Worm (Caenorhabditis elegans): Measurements from ENCODE around the gene sra-39.
A peak's percentile ranks its signal among the peaks of the same experiment; 100 is the strongest.

sra-39 gene

DNA sequence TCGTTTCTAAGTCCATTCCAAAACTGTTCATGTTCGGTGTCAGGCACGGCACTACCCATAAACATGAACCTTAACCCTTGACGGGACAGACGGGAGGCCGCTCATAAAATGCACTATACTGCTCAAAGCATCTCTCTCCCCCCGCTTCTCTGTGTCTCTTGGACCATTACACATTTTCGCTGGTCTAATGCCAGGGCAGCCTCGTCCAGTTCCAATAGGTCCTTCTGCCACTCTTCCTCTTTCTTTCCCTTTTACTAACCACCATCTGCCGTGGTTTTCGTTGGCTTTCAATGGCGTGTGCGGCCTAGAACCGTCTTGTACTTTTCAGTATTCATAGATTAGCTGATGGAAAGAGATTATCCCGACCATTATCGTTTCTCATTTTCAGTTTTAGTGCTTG is 44.9 kb upstream of the sra-39 start (continued):
- TF ChIP-seq dve-1 (tag; optimal IDR thresholded peaks at IDR 0.05; ENCODE audit: insufficient read depth) (no peak), egl-43 (GFP tag; IDR thresholded peaks at IDR 0.05) (peak; percentile 65), php-3 (GFP tag; IDR thresholded peaks at IDR 0.05) (0 out of 2 replicates have a peak, but pooled peaks have one; percentile 34), mes-2 (tag; optimal IDR thresholded peaks at IDR 0.05; ENCODE audit: poor library complexity, severe bottlenecking) (peak; percentile 14), Y5F2A.4 (GFP tag; optimal IDR thresholded peaks at IDR 0.05) (no peak)

DNA sequence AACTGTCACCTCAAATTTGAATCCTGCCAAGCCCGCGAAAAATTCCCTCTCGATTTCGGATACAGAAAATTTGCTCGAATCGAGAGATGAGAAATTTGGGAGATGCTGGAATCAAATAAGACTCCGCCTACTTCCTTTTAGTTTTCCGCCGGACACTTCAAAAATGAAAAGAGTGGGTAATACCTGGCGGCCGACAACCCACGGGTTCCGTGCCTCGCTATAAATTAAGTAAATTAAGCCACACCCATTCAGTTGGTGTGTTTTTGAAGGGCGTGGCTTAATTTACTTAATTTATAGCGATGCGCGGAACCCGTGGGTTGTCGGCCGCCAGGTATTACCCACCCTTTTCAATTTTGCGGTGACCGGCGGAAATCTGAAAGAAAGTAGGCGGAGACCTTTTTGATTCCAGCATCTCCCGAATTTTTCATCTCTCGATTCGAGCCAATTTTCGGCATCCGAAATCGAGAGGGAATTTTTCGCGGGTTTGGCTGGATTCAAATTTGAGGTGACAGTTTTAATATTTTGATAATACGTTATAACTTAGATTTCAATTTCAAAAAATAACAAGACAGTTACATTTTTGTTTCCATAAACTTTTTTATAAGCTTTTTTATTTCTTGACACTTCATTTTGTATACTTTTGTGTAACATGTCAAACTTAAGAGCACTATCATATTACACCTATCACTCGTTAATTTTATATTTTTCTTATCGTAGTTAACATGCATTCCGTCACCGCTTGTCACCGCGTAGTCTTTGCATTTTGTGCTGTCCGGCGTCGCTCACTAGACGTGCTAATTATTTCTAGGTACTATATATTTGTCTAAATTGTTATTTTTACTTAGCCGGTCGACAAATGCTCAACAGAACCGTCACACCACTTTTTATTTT is 43.7 kb upstream of the sra-39 start:
- TF ChIP-seq aha-1 (tag) (no peak), daf-16 (GFP tag; optimal IDR thresholded peaks at IDR 0.05) (peak in 1 of 2 experiments; percentile 9), daf-16 (tag; optimal IDR thresholded peaks at IDR 0.05) (peak; percentile 61), egl-43 (GFP tag; IDR thresholded peaks at IDR 0.05) (0 out of 2 replicates have a peak, but pooled peaks have one; percentile 29), unc-62 (GFP tag; optimal IDR thresholded peaks at IDR 0.05 in 1 of 2) (peak in 1 of 2 experiments; percentile 59), unc-62 (tag; optimal IDR thresholded peaks at IDR 0.05) (no peak), php-3 (GFP tag; IDR thresholded peaks at IDR 0.05) (peak; percentile 78; the same call in 1 of the 2 replicates), D1046.2 (GFP tag; IDR thresholded peaks at IDR 0.05) (no peak), nhr-76 (tag; optimal IDR thresholded peaks at IDR 0.05) (no peak), snpc-1.2 (GFP tag; IDR thresholded peaks at IDR 0.05) (peak; percentile 75), hlh-11 (tag; optimal IDR thresholded peaks at IDR 0.05) (peak; percentile 55), mep-1 (tag; optimal IDR thresholded peaks at IDR 0.05) (peak; percentile 14), nhr-28 (tag; optimal IDR thresholded peaks at IDR 0.05) (peak; percentile 84), ceh-44 (GFP tag; IDR thresholded peaks at IDR 0.05) (no peak), duxl-1 (tag; optimal IDR thresholded peaks at IDR 0.05; ENCODE audit: poor library complexity) (no peak), unc-39 (tag; optimal IDR thresholded peaks at IDR 0.05) (no peak), lim-7 (GFP tag; IDR thresholded peaks at IDR 0.05) (0 out of 2 replicates have a peak, but pooled peaks have one; percentile 55), pqm-1 (tag; optimal IDR thresholded peaks at IDR 0.05) (peak; percentile 57), dmd-6 (GFP tag; IDR thresholded peaks at IDR 0.05) (peak; percentile 69), zfp-2 (tag; optimal IDR thresholded peaks at IDR 0.05) (no peak), lin-38 (GFP tag; IDR thresholded peaks at IDR 0.05) (0 out of 2 replicates have a peak, but pooled peaks have one; percentile 14), tra-1 (GFP tag; IDR thresholded peaks at IDR 0.05) (0 out of 2 replicates have a peak, but pooled peaks have one; percentile 16), madf-5 (GFP tag; IDR thresholded peaks at IDR 0.05) (no peak), dve-1 (tag; optimal IDR thresholded peaks at IDR 0.05; ENCODE audit: insufficient read depth) (peak; percentile 48), lin-39 (tag; optimal IDR thresholded peaks at IDR 0.05) (no peak)

DNA sequence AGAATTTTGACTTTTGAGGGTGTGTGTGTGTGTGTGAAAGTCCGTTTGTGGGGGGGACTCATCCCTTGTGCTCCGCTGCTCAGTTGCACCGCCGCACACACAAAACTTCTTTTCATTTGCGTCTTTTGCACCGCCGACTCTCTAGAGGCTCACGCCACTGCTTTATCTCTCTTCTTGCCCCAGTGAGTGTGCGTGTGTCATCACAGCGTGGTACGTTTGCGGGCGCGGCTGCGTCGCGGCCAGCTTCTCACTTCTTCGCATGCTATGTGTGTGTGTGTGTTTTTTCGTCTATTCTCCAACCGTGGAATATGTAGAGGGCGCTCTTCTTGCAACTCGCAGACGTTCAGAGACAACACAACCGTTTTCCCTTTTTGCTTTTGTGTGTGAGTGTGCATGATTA is 42.3 kb upstream of the sra-39 start:
- TF ChIP-seq dmd-8 (GFP tag; IDR thresholded peaks at IDR 0.05) (no peak), ceh-28 (tag; optimal IDR thresholded peaks at IDR 0.05) (no peak), aha-1 (tag) (no peak), arid-1 (GFP tag; conservative IDR thresholded peaks at IDR 0.05) (0 out of 2 replicates have a peak, but pooled peaks have one; percentile 31), zfp-2 (tag; optimal IDR thresholded peaks at IDR 0.05) (no peak), lin-29 (GFP tag; IDR thresholded peaks at IDR 0.05) (no peak), hlh-11 (tag; optimal IDR thresholded peaks at IDR 0.05) (peak; percentile 71), nhr-41 (GFP tag; IDR thresholded peaks at IDR 0.05) (no peak), nhr-11 (tag; optimal IDR thresholded peaks at IDR 0.05) (peak; percentile 62), snpc-4 (tag; optimal IDR thresholded peaks at IDR 0.05) (peak; percentile 57), lin-38 (GFP tag; IDR thresholded peaks at IDR 0.05) (no peak), spr-1 (tag; optimal IDR thresholded peaks at IDR 0.05) (no peak), zip-2 (tag; optimal IDR thresholded peaks at IDR 0.05) (peak; percentile 20), nhr-25 (tag; optimal IDR thresholded peaks at IDR 0.05; ENCODE audit: borderline replicate concordance, insufficient read depth) (no peak), mxl-3 (GFP tag; optimal IDR thresholded peaks at IDR 0.05) (peak; percentile 81), nhr-237 (tag; optimal IDR thresholded peaks at IDR 0.05) (no peak), nhr-76 (tag; optimal IDR thresholded peaks at IDR 0.05) (no peak), hlh-30 (tag; optimal IDR thresholded peaks at IDR 0.05; ENCODE audit: insufficient read depth) (peak; percentile 85), ZK546.5 (tag; optimal IDR thresholded peaks at IDR 0.05) (no peak), duxl-1 (tag; optimal IDR thresholded peaks at IDR 0.05; ENCODE audit: poor library complexity) (peak; percentile 9), fos-1 (tag; optimal IDR thresholded peaks at IDR 0.05) (no peak), pqm-1 (tag; optimal IDR thresholded peaks at IDR 0.05) (no peak), nhr-77 (tag; optimal IDR thresholded peaks at IDR 0.05) (peak; percentile 1), zip-11 (GFP tag; IDR thresholded peaks at IDR 0.05) (no peak), daf-16 (GFP tag; optimal IDR thresholded peaks at IDR 0.05) (no peak), daf-16 (tag; optimal IDR thresholded peaks at IDR 0.05) (peak; percentile 25), dmd-6 (GFP tag; IDR thresholded peaks at IDR 0.05) (peak; percentile 39), gei-8 (GFP tag; optimal IDR thresholded peaks at IDR 0.05) (no peak)

Data from whole organism, L4 larva.